Fruit fly (Drosophila melanogaster) whole organism, prepupa: Measurements from ENCODE around the gene CG46318.

Source experiments
- Blimp-1 ChIP-seq: fragments of 200-800 bp; sonication (Bioruptor generic); optimal IDR thresholded peaks from 3 replicates; lab custom pipeline; 2017; ENCODE audit warnings: missing biosample characterization, missing genetic modification characterization, mild to moderate bottlenecking, moderate library complexity, missing genetic modification reagents
- CG11902 ChIP-seq: fragments of 200-800 bp; sonication (Bioruptor generic); optimal IDR thresholded peaks from 3 replicates; lab custom pipeline; 2016; ENCODE audit warnings: missing biosample characterization, missing genetic modification characterization
- CG15336 ChIP-seq: fragments of 200-800 bp; sonication (Bioruptor generic); IDR thresholded peaks from 2 replicates; pipeline ENCODE4 v1.3.6; 2022; ENCODE audit warnings: missing biosample characterization, missing genetic modification characterization
- CG31627 ChIP-seq: fragments of 200-800 bp; sonication (Bioruptor generic); optimal IDR thresholded peaks from 3 replicates; lab custom pipeline; 2016; ENCODE audit warnings: missing biosample characterization, missing genetic modification characterization
- CG7368 ChIP-seq: fragments of 200-800 bp; sonication (Bioruptor generic); optimal IDR thresholded peaks from 3 replicates; lab custom pipeline; 2016; ENCODE audit warnings: missing biosample characterization, missing genetic modification characterization
- Lpt ChIP-seq: fragments of 200-800 bp; sonication (Bioruptor generic); optimal IDR thresholded peaks from 3 replicates; lab custom pipeline; 2016; ENCODE audit warnings: missing biosample characterization, missing genetic modification characterization
- Smox ChIP-seq: fragments of 200-800 bp; sonication (Bioruptor generic); optimal IDR thresholded peaks from 3 replicates; lab custom pipeline; 2016; ENCODE audit warnings: missing biosample characterization, missing genetic modification characterization
- cyc ChIP-seq: fragments of 200-800 bp; sonication (Bioruptor generic); optimal IDR thresholded peaks from 3 replicates; lab custom pipeline; 2016; ENCODE audit warnings: missing biosample characterization, missing genetic modification characterization
- dac ChIP-seq: fragments of 200-800 bp; sonication (Bioruptor generic); optimal IDR thresholded peaks from 2 replicates; lab custom pipeline; 2017; ENCODE audit warnings: missing biosample characterization, mild to moderate bottlenecking, missing genetic modification characterization
- eg ChIP-seq: fragments of 200-800 bp; sonication (Bioruptor generic); IDR thresholded peaks from 3 replicates; pipeline ENCODE4 v1.3.6; 2022; ENCODE audit warnings: missing biosample characterization, missing genetic modification characterization
- fkh ChIP-seq: fragments of 200-800 bp; sonication (Bioruptor generic); optimal IDR thresholded peaks from 3 replicates; lab custom pipeline; 2017; ENCODE audit warnings: missing biosample characterization, mild to moderate bottlenecking, missing genetic modification characterization, moderate library complexity
- lz ChIP-seq: fragments of 200-800 bp; sonication (Bioruptor generic); optimal IDR thresholded peaks from 3 replicates; lab custom pipeline; 2016; ENCODE audit warnings: missing biosample characterization, missing genetic modification characterization
- salr ChIP-seq, 2 experiments: fragments of 200-800 bp; sonication (Bioruptor generic); optimal IDR thresholded peaks; 3 replicates each; lab custom pipeline; 2016 to 2018; ENCODE audit warnings: missing biosample characterization in 2 of 2, missing genetic modification characterization in 2 of 2, mild to moderate bottlenecking in 1 of 2

- no peak for TF ChIP-seq eg
- TF ChIP-seq lz (GFP tag; lab: Kevin White, UChicago) = no peak
- no peak for TF ChIP-seq CG11902 (GFP tag; lab: Kevin White, UChicago)
- no peak for TF ChIP-seq cyc
- no peak for TF ChIP-seq dac
- no peak for TF ChIP-seq fkh (GFP tag; lab: Kevin White, UChicago)
- TF ChIP-seq CG31627 = no peak
- no peak for TF ChIP-seq salr (GFP tag; optimal IDR thresholded peaks at IDR 0.05; lab: Kevin White, UChicago)
- no peak for TF ChIP-seq CG15336
- no peak for TF ChIP-seq Smox (GFP tag; lab: Kevin White, UChicago)
- no peak for TF ChIP-seq CG7368
- TF ChIP-seq Lpt (GFP tag; lab: Kevin White, UChicago) = no peak
- TF ChIP-seq Blimp-1 (GFP tag; lab: Kevin White, UChicago) = no peak
These were observed 42.1 kb downstream of the CG46318 start, which contains the start of gene CG34283 for dm6 chr3R:18722490-18722889.
